Fruit fly (Drosophila melanogaster) whole organism, embryonic: ENCODE measurements around the gene CG14778.

Experiments
- CG12299 ChIP-seq: fragments of 200-800 bp; sonication (Bioruptor generic); optimal IDR thresholded peaks from 2 replicates; lab custom pipeline; 2018; ENCODE audit warnings: missing biosample characterization, mild to moderate bottlenecking, missing genetic modification characterization
- CG2129 ChIP-seq: fragments of 200-800 bp; sonication (Bioruptor generic); IDR thresholded peaks from 2 replicates; pipeline ENCODE4 v1.3.6; 2022; ENCODE audit warnings: missing biosample characterization, missing genetic modification characterization; ENCODE audit not compliant: partially characterized antibody
- CG30431 ChIP-seq: fragments of 200-800 bp; sonication (Bioruptor generic); optimal IDR thresholded peaks from 2 replicates; lab custom pipeline; 2017; ENCODE audit warnings: missing biosample characterization, missing genetic modification characterization
- E2f2 ChIP-seq: fragments of 200-800 bp; sonication (Bioruptor generic); IDR thresholded peaks from 2 replicates; pipeline ENCODE4 v1.3.6; 2022; ENCODE audit warnings: missing biosample characterization, missing genetic modification characterization
- Rfx ChIP-seq: fragments of 200-800 bp; sonication (Bioruptor generic); IDR thresholded peaks from 2 replicates; pipeline ENCODE4 v1.3.6; 2022; ENCODE audit warnings: missing biosample characterization, missing genetic modification characterization
- kni ChIP-seq: fragments of 200-800 bp; sonication (Bioruptor generic); optimal IDR thresholded peaks from 3 replicates; lab custom pipeline; 2017; ENCODE audit warnings: mild to moderate bottlenecking, missing biosample characterization, missing genetic modification reagents, missing genetic modification characterization
- lilli ChIP-seq: fragments of 200-800 bp; sonication (Bioruptor generic); optimal IDR thresholded peaks from 3 replicates; lab custom pipeline; 2016; ENCODE audit warnings: missing biosample characterization, missing genetic modification characterization
- ranshi ChIP-seq: fragments of 200-800 bp; sonication (Bioruptor generic); IDR thresholded peaks from 2 replicates; pipeline ENCODE4 v1.3.6; 2022; ENCODE audit warnings: missing biosample characterization, missing genetic modification characterization
- tin ChIP-seq: fragments of 200-800 bp; sonication (Bioruptor generic); optimal IDR thresholded peaks from 3 replicates; lab custom pipeline; 2016; ENCODE audit warnings: missing biosample characterization, missing genetic modification characterization
- tna ChIP-seq: fragments of 200-800 bp; sonication (Bioruptor generic); IDR thresholded peaks from 2 replicates; pipeline ENCODE4 v1.3.6; 2022; ENCODE audit warnings: missing biosample characterization, missing genetic modification characterization; ENCODE audit not compliant: partially characterized antibody

The CG14778 gene

dm6 chrX:1517618-1518017 lies 50.3 kb downstream of the CG14778 start (continued):
- TF ChIP-seq lilli (GFP tag; lab: Kevin White, UChicago) (peak; percentile 64), ranshi (GFP tag; lab: Robert Waterston, UW) (0 out of 2 replicates have a peak, but pooled peaks have one; percentile 8), CG30431 (GFP tag; lab: Kevin White, UChicago) (no peak), tna (GFP tag; lab: Robert Waterston, UW) (peak; percentile 77), kni (GFP tag; lab: Kevin White, UChicago) (peak; percentile 99), tin (peak; percentile 34), Rfx (peak; percentile 78), CG12299 (peak; percentile 12), E2f2 (GFP tag; lab: Robert Waterston, UW) (peak; percentile 35; the same call in 1 of the 2 replicates), CG2129 (peak; percentile 88)
- TF ChIP-seq, all 482 proteins: peak for 192
